Worm (Caenorhabditis elegans): ENCODE data around the gene C25D7.9.

DNA sequence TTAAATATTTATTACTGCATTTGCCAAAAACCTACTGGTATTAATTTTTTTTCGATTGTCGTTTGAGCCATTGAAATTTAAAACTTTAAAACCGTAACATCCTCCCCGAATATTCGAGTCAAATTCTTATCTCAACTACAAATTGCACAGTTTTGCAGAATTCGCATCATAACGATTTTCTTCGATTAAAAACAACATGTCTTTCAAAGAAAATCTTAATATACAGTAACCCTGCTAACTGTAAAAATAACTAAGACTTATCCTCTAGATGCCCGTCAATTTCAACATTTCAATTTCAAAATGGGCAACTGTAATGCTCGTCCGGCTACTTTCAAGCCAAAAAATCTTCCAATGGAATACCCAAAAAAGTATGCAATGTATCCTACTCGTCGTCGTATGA, 44.2 kb upstream of the C25D7.9 start, which contains the start of gene F14H8.5:
- TF ChIP-seq elt-2 (tag; optimal IDR thresholded peaks at IDR 0.05) (no peak), fos-1 (tag; optimal IDR thresholded peaks at IDR 0.05) (no peak), ceh-82 (tag; optimal IDR thresholded peaks at IDR 0.05) (no peak), ama-1 (optimal IDR thresholded peaks at IDR 0.05) (no peak), nfya-1 (tag; optimal IDR thresholded peaks at IDR 0.05; ENCODE audit: insufficient read depth) (no peak), pha-4 (tag; optimal IDR thresholded peaks at IDR 0.05) (no peak), ceh-16 (tag; optimal IDR thresholded peaks at IDR 0.05) (no peak), egl-27 (tag; optimal IDR thresholded peaks at IDR 0.05) (no peak), elt-3 (tag; optimal IDR thresholded peaks at IDR 0.05) (no peak), R02D3.7 (tag; optimal IDR thresholded peaks at IDR 0.05) (no peak), nhr-28 (tag; optimal IDR thresholded peaks at IDR 0.05) (no peak), zag-1 (tag; optimal IDR thresholded peaks at IDR 0.05) (no peak), unc-39 (tag; optimal IDR thresholded peaks at IDR 0.05) (no peak), nhr-12 (tag; optimal IDR thresholded peaks at IDR 0.05) (no peak)

All from whole organism, L3 larva.